Worm (Caenorhabditis elegans): ENCODE data around the gene irld-51.

DNA sequence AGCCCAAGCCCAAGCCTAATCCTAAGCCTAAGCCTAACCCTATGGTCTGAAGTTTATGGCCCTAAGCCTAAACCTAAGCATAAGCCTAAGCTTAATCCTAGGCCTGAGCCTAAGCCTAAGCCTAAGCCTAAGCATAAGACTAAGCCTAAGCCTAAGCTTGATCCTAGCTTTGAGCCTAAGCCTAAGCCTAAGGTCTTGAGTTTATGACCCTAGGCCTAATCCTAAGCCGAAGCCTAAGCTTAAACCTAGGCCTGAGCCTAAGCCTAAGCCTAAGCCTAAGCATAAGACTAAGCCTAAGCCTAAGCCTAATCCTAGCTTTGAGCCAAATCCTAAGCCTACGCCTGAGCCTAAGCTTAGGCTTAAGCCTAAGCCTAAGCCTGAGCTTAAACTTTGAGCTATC is 26.5 kb upstream of the irld-51 start:
- TF ChIP-seq ama-1 (optimal IDR thresholded peaks at IDR 0.05) (no peak), sox-4 (tag; optimal IDR thresholded peaks at IDR 0.05) (no peak), lsy-2 (tag; optimal IDR thresholded peaks at IDR 0.05) (no peak), skn-1 (tag; optimal IDR thresholded peaks at IDR 0.05) (no peak), nhr-237 (tag; optimal IDR thresholded peaks at IDR 0.05) (no peak), lir-3 (tag; optimal IDR thresholded peaks at IDR 0.05; ENCODE audit: poor library complexity) (no peak), unc-62 (GFP tag; optimal IDR thresholded peaks at IDR 0.05) (no peak), nhr-77 (tag; optimal IDR thresholded peaks at IDR 0.05) (no peak), aly-2 (tag; optimal IDR thresholded peaks at IDR 0.05) (no peak), nhr-90 (tag; optimal IDR thresholded peaks at IDR 0.05; ENCODE audit: poor library complexity) (no peak), nhr-11 (tag; optimal IDR thresholded peaks at IDR 0.05) (no peak), pqm-1 (tag; optimal IDR thresholded peaks at IDR 0.05) (no peak), unc-130 (tag; optimal IDR thresholded peaks at IDR 0.05) (no peak), ceh-90 (tag; optimal IDR thresholded peaks at IDR 0.05) (no peak)

Data from whole organism, L1 larva.